Worm (Caenorhabditis elegans) whole organism, L1 larva: ENCODE measurements around the gene golg-2.

Experiments
- C16A3.4 ChIP-seq: fragments of 150-350 bp; optimal IDR thresholded peaks from 2 replicates; lab custom pipeline; 2014; ENCODE audit warnings: missing biosample characterization, missing genetic modification characterization
- alr-1 ChIP-seq: fragments of 200-800 bp; sonication (Bioruptor generic); optimal IDR thresholded peaks from 2 replicates; lab custom pipeline; 2018; ENCODE audit warnings: borderline replicate concordance, mild to moderate bottlenecking, missing genetic modification characterization, missing compliant biosample characterization
- aly-2 ChIP-seq: fragments of 150-350 bp; optimal IDR thresholded peaks from 2 replicates; lab custom pipeline; 2014; ENCODE audit warnings: missing biosample characterization, missing genetic modification characterization
- ama-1 ChIP-seq: fragments of 150-350 bp; optimal IDR thresholded peaks from 2 replicates; lab custom pipeline; 2014
- ceh-8 ChIP-seq: fragments of 200-800 bp; sonication (Bioruptor generic); optimal IDR thresholded peaks from 2 replicates; lab custom pipeline; 2018; ENCODE audit warnings: mild to moderate bottlenecking, missing genetic modification characterization, moderate library complexity, missing compliant biosample characterization
- ceh-82 ChIP-seq, 3 experiments: fragments of 150-350 bp in 1 of 3; sonication (generic microtip) in 2 of 3; optimal IDR thresholded peaks; 2 replicates each; lab custom pipeline; 2014 to 2017; ENCODE audit warnings: missing biosample characterization in 3 of 3, missing genetic modification characterization in 3 of 3
- ceh-88 ChIP-seq: fragments of 200-800 bp; sonication (Bioruptor generic); IDR thresholded peaks from 2 replicates; pipeline ENCODE4 v1.3.6; 2022; ENCODE audit warnings: missing genetic modification characterization, missing compliant biosample characterization
- ceh-90 ChIP-seq: sonication (generic microtip); optimal IDR thresholded peaks from 2 replicates; lab custom pipeline; 2016; ENCODE audit warnings: missing genetic modification characterization, missing compliant biosample characterization
- ces-1 ChIP-seq: fragments of 150-350 bp; optimal IDR thresholded peaks from 2 replicates; lab custom pipeline; 2014; ENCODE audit warnings: missing biosample characterization, missing genetic modification reagents, missing genetic modification characterization
- dpl-1 ChIP-seq, 3 experiments: fragments of 150-350 bp in 2 of 3; sonication (generic microtip) in 1 of 3; optimal IDR thresholded peaks; 2 replicates each; lab custom pipeline; 2014 to 2017; ENCODE audit warnings: missing biosample characterization in 3 of 3, missing genetic modification characterization in 3 of 3, missing genetic modification reagents in 3 of 3
- dsc-1 ChIP-seq: sonication (generic microtip); optimal IDR thresholded peaks from 2 replicates; lab custom pipeline; 2016; ENCODE audit warnings: mild to moderate bottlenecking, missing genetic modification characterization, missing compliant biosample characterization
- efl-1 ChIP-seq, 4 experiments: fragments of 150-350 bp; optimal IDR thresholded peaks in 3 of 4; peaks in 1 of 4; 1 replicate in 1 of 4; 2 replicates in 3 of 4; lab custom pipeline; 2014; ENCODE audit warnings: missing biosample characterization in 2 of 4, missing genetic modification characterization in 2 of 4, missing genetic modification reagents in 2 of 4
- egl-27 ChIP-seq, 2 experiments: fragments of 150-350 bp in 1 of 2; sonication (generic microtip); optimal IDR thresholded peaks; 3 replicates each; lab custom pipeline; 2017 to 2018; ENCODE audit warnings: missing biosample characterization in 2 of 2, missing genetic modification characterization in 2 of 2, missing genetic modification reagents in 2 of 2
- elt-3 ChIP-seq, 6 experiments: fragments of 150-350 bp in 1 of 6; sonication (generic microtip); optimal IDR thresholded peaks; 2 replicates each; lab custom pipeline; 2017 to 2018; ENCODE audit warnings: missing biosample characterization in 6 of 6, missing genetic modification characterization in 6 of 6, inconsistent platforms in 1 of 6
- fkh-4 ChIP-seq: sonication (generic microtip); optimal IDR thresholded peaks from 2 replicates; lab custom pipeline; 2016; ENCODE audit warnings: missing compliant biosample characterization, missing genetic modification characterization, borderline replicate concordance
- fkh-8 ChIP-seq: sonication (generic microtip); optimal IDR thresholded peaks from 2 replicates; lab custom pipeline; 2016; ENCODE audit warnings: mild to moderate bottlenecking, missing genetic modification characterization, missing compliant biosample characterization
- hlh-17 ChIP-seq: fragments of 200-800 bp; sonication (Bioruptor generic); optimal IDR thresholded peaks from 2 replicates; lab custom pipeline; 2018; ENCODE audit warnings: missing genetic modification characterization, mild to moderate bottlenecking, missing compliant biosample characterization, moderate library complexity, borderline replicate concordance
- isw-1 ChIP-seq: fragments of 200-800 bp; sonication (Bioruptor generic); IDR thresholded peaks from 2 replicates; pipeline ENCODE4 v1.3.6; 2022; ENCODE audit warnings: missing genetic modification characterization, missing compliant biosample characterization
- lin-13 ChIP-seq: fragments of 150-350 bp; optimal IDR thresholded peaks from 2 replicates; lab custom pipeline; 2014; ENCODE audit warnings: missing biosample characterization, missing genetic modification reagents, missing genetic modification characterization
- lin-14 ChIP-seq: fragments of 200-800 bp; sonication (Bioruptor generic); optimal IDR thresholded peaks from 2 replicates; lab custom pipeline; 2018; ENCODE audit warnings: mild to moderate bottlenecking, missing genetic modification characterization, moderate library complexity, missing compliant biosample characterization
- lir-3 ChIP-seq: sonication (generic microtip); optimal IDR thresholded peaks from 2 replicates; lab custom pipeline; 2016; ENCODE audit warnings: mild to moderate bottlenecking, missing genetic modification characterization, moderate library complexity, missing compliant biosample characterization; ENCODE audit not compliant: poor library complexity
- lsy-2 ChIP-seq, 2 experiments: fragments of 150-350 bp; optimal IDR thresholded peaks; 2 replicates each; lab custom pipeline; 2014; ENCODE audit warnings: missing biosample characterization in 2 of 2, missing genetic modification characterization in 2 of 2
- mab-9 ChIP-seq: fragments of 200-800 bp; sonication (Bioruptor generic); IDR thresholded peaks from 2 replicates; pipeline ENCODE4 v1.3.6; 2022; ENCODE audit warnings: missing genetic modification reagents, missing genetic modification characterization, missing compliant biosample characterization
- mdl-1 ChIP-seq, 2 experiments: fragments of 150-350 bp; optimal IDR thresholded peaks; 2 replicates each; lab custom pipeline; 2014 to 2017; ENCODE audit warnings: missing biosample characterization in 2 of 2, missing genetic modification characterization in 2 of 2, inconsistent platforms in 1 of 2
- mef-2 ChIP-seq: fragments of 150-350 bp; optimal IDR thresholded peaks from 2 replicates; lab custom pipeline; 2014; ENCODE audit warnings: missing biosample characterization, missing genetic modification characterization
- nhr-12 ChIP-seq: sonication (generic microtip); optimal IDR thresholded peaks from 2 replicates; lab custom pipeline; 2017; ENCODE audit warnings: missing biosample characterization, missing genetic modification characterization
- nhr-19 ChIP-seq: fragments of 200-800 bp; sonication (Bioruptor generic); conservative IDR thresholded peaks from 2 replicates; pipeline ENCODE4 v1.3.6; 2022; ENCODE audit warnings: missing genetic modification characterization, missing compliant biosample characterization
- nhr-20 ChIP-seq: sonication (generic microtip); optimal IDR thresholded peaks from 2 replicates; lab custom pipeline; 2016; ENCODE audit warnings: mild to moderate bottlenecking, missing genetic modification characterization, missing compliant biosample characterization
- nhr-47 ChIP-seq: sonication (generic microtip); optimal IDR thresholded peaks from 2 replicates; lab custom pipeline; 2016; ENCODE audit warnings: mild to moderate bottlenecking, missing genetic modification characterization, moderate library complexity, missing compliant biosample characterization
- nhr-71 ChIP-seq: sonication (generic microtip); optimal IDR thresholded peaks from 2 replicates; lab custom pipeline; 2016; ENCODE audit warnings: mild to moderate bottlenecking, missing genetic modification characterization, moderate library complexity, missing compliant biosample characterization
- nhr-76 ChIP-seq: sonication (generic microtip); optimal IDR thresholded peaks from 2 replicates; lab custom pipeline; 2017; ENCODE audit warnings: missing biosample characterization, missing genetic modification characterization
- nhr-77 ChIP-seq: fragments of 150-350 bp; optimal IDR thresholded peaks from 2 replicates; lab custom pipeline; 2014; ENCODE audit warnings: missing biosample characterization, missing genetic modification characterization
- nhr-85 ChIP-seq: sonication (generic microtip); peaks from one replicate; lab custom pipeline; 2016; ENCODE audit warnings: missing genetic modification characterization, inconsistent platforms, missing compliant biosample characterization
- nhr-90 ChIP-seq: sonication (generic microtip); optimal IDR thresholded peaks from 2 replicates; lab custom pipeline; 2016; ENCODE audit warnings: mild to moderate bottlenecking, missing genetic modification characterization, missing compliant biosample characterization; ENCODE audit not compliant: poor library complexity
- snpc-4 ChIP-seq: fragments of 150-350 bp; optimal IDR thresholded peaks from 2 replicates; lab custom pipeline; 2014; ENCODE audit warnings: missing biosample characterization, missing genetic modification characterization
- snu-23 ChIP-seq: sonication (generic microtip); optimal IDR thresholded peaks from 2 replicates; lab custom pipeline; 2016; ENCODE audit warnings: missing genetic modification characterization, missing compliant biosample characterization
- sup-37 ChIP-seq: fragments of 200-800 bp; sonication (Bioruptor generic); optimal IDR thresholded peaks from 2 replicates; lab custom pipeline; 2018; ENCODE audit warnings: mild to moderate bottlenecking, missing genetic modification characterization, missing compliant biosample characterization
- swsn-7 ChIP-seq: sonication (generic microtip); optimal IDR thresholded peaks from 2 replicates; lab custom pipeline; 2016; ENCODE audit warnings: missing genetic modification characterization, missing compliant biosample characterization
- tbx-2 ChIP-seq: sonication (generic microtip); optimal IDR thresholded peaks from 2 replicates; lab custom pipeline; 2016; ENCODE audit warnings: missing genetic modification characterization, missing compliant biosample characterization
- tlp-1 ChIP-seq: fragments of 150-350 bp; optimal IDR thresholded peaks from 2 replicates; lab custom pipeline; 2014; ENCODE audit warnings: missing biosample characterization, missing genetic modification characterization
- unc-86 ChIP-seq: sonication (generic microtip); optimal IDR thresholded peaks from 2 replicates; lab custom pipeline; 2016; ENCODE audit warnings: missing genetic modification characterization, missing compliant biosample characterization
- vab-15 ChIP-seq: sonication (generic microtip); optimal IDR thresholded peaks from 2 replicates; lab custom pipeline; 2017; ENCODE audit warnings: missing genotype, mild to moderate bottlenecking, missing genetic modification characterization, missing compliant biosample characterization
- xbp-1 ChIP-seq: sonication (generic microtip); optimal IDR thresholded peaks from 2 replicates; lab custom pipeline; 2016; ENCODE audit warnings: missing genetic modification characterization, missing compliant biosample characterization
- zip-4 ChIP-seq: fragments of 200-800 bp; sonication (Bioruptor generic); optimal IDR thresholded peaks from 2 replicates; lab custom pipeline; 2018; ENCODE audit warnings: mild to moderate bottlenecking, missing genetic modification characterization, moderate library complexity, missing compliant biosample characterization

Gene golg-2

DNA sequence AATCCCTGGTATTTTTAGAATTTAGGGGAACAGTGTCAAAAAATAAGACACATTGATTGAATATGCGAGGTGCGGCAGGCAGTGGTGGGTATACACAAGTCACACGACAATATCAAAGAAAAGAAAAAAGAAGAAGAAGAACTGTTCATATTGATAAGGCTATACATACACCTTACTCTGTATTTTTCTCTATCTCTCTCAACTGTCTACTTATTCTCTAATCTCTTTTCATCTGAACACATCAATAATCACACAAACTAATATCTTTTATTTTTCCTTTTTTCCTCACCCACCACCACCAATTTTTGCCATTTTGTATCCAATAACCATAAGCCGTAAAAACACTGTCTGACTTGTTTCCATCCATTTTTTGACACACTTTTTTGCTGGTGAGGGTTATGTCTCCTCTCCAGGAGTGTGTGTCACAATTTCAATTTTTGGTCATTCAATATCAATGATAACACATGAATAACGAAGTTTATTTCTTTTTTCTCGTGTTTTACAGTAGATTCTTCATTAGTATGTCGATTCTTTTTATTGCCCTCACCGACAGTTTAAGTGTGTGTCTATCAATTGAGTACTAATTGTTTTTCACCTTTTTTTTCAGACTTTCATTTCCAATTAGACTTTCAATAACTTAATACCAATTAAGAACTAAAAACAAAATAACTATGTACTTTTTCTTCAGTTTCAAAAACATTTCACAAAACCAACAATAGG is 20.3 kb downstream of the golg-2 start (continued):
- peak; percentile 89 for TF ChIP-seq nhr-85 (tag; lab: Kevin White, UChicago)
- TF ChIP-seq snu-23, result peak; percentile 53
- TF ChIP-seq nhr-71 (tag; lab: Kevin White, UChicago), result peak; percentile 54
- TF ChIP-seq ces-1, result no peak
- TF ChIP-seq nhr-20 (tag; lab: Kevin White, UChicago), result peak; percentile 57
- peak; percentile 24 for TF ChIP-seq nhr-90 (tag; lab: Kevin White, UChicago)
- no peak for TF ChIP-seq lir-3 (tag; lab: Kevin White, UChicago)
- TF ChIP-seq mef-2 (tag; lab: Kevin White, UChicago), result no peak
- TF ChIP-seq tlp-1 (tag; lab: Kevin White, UChicago), result no peak
- TF ChIP-seq dpl-1 (GFP tag; optimal IDR thresholded peaks at IDR 0.05; lab: Kevin White, UChicago), result peak in 1 of 3 experiments; percentile 15
- TF ChIP-seq egl-27 (tag; optimal IDR thresholded peaks at IDR 0.05; lab: Kevin White, UChicago), result no peak

DNA sequence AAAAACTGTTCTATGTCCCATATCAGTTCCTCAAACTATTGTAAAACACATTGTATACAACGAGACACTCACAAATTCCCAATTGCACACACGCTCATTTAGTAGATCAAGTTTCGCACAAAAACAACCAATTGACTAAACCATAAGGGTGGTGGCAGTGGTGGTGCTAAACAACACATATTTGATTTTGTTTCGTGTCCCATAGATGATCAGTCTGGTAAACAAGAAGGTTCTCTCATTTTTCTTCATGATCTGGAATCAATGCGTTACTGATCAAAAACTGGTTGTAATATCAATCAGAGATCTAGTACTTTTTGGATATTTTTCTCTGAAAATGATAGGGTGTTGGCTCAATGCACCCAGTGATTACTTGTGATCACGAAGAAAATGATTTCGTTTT is 21.3 kb downstream of the golg-2 start:
- TF ChIP-seq vab-15, result no peak
- no peak for TF ChIP-seq efl-1 (optimal IDR thresholded peaks at IDR 0.05; lab: Kevin White, UChicago)
- TF ChIP-seq efl-1 (GFP tag; optimal IDR thresholded peaks at IDR 0.05 in 1 of 2; lab: Kevin White, UChicago), result peak in 1 of 2 experiments; percentile 88

DNA sequence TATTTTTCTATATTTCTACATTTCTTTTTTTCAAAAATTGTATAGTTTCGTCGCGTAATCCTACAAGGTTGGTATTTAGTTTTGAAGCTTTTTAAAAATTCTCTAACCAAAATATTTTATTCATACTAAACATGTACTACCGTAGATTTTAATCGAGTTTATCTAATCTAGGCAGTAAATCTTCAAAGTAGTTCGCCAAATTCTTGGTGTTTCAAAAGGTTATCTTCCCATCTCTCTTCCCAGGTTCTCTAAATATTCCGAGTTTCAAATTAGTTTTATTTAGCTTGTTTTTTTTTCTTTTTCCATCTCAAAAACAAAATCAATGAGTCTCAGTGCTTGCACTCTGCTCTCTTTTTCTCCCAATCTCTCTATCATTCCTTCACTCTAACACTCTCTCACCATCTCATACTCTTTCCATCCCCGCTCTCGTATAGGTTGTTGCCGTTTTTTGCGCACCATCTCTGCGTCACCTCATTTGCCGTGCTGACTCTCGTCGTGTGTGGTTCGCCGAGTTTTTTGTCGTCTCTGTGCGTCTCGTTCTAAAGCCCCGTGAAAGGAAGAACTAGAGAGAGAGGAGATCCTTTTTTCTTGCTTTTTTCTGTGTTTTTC is 22.8 kb downstream of the golg-2 start:
- TF ChIP-seq nhr-76, result no peak
- peak; percentile 19 for TF ChIP-seq ama-1
- no peak for TF ChIP-seq aly-2 (tag; lab: Kevin White, UChicago)
- no peak for TF ChIP-seq alr-1 (tag; lab: Kevin White, UChicago)
- TF ChIP-seq swsn-7 (tag; lab: Kevin White, UChicago), result peak; percentile 69
- peak in 2 of 6 experiments; percentile 9 to 53 for TF ChIP-seq elt-3 (tag; optimal IDR thresholded peaks at IDR 0.05; lab: Kevin White, UChicago)
- TF ChIP-seq nhr-19 (GFP tag; lab: Robert Waterston, UW), result peak; percentile 40
- peak; percentile 81 for TF ChIP-seq nhr-71 (tag; lab: Kevin White, UChicago)
- peak; percentile 15 for TF ChIP-seq lin-13 (GFP tag; lab: Kevin White, UChicago)
- TF ChIP-seq nhr-90 (tag; lab: Kevin White, UChicago), result peak; percentile 35
- peak; percentile 83 for TF ChIP-seq snu-23
- TF ChIP-seq nhr-77 (tag; lab: Kevin White, UChicago), result peak; percentile 16
- peak; percentile 67 for TF ChIP-seq tbx-2
- no peak for TF ChIP-seq nhr-12 (tag; lab: Kevin White, UChicago)
- peak; percentile 69 for TF ChIP-seq fkh-8 (tag; lab: Kevin White, UChicago)
- peak; percentile 38 for TF ChIP-seq xbp-1
- no peak for TF ChIP-seq fkh-4 (tag; lab: Kevin White, UChicago)
- TF ChIP-seq mab-9 (GFP tag; lab: Robert Waterston, UW), result peak; percentile 18; the same call in 1 of the 2 replicates
- peak in 1 of 2 experiments; percentile 56 for TF ChIP-seq mdl-1 (tag; optimal IDR thresholded peaks at IDR 0.05; lab: Kevin White, UChicago)
- TF ChIP-seq isw-1 (GFP tag; lab: Robert Waterston, UW), result peak; percentile 61
- peak; percentile 26 for TF ChIP-seq lir-3 (tag; lab: Kevin White, UChicago)
- peak; percentile 22 to 48 (median 45) for TF ChIP-seq dpl-1 (GFP tag; optimal IDR thresholded peaks at IDR 0.05; lab: Kevin White, UChicago)
- TF ChIP-seq unc-86, result peak; percentile 75
- peak; percentile 58 for TF ChIP-seq nhr-20 (tag; lab: Kevin White, UChicago)
- TF ChIP-seq vab-15, result no peak
- TF ChIP-seq egl-27 (tag; optimal IDR thresholded peaks at IDR 0.05; lab: Kevin White, UChicago), result no peak
- TF ChIP-seq C16A3.4 (tag; lab: Kevin White, UChicago), result peak; percentile 11
- TF ChIP-seq lin-14 (GFP tag; lab: Kevin White, UChicago), result peak; percentile 93
- TF ChIP-seq snpc-4 (tag; lab: Kevin White, UChicago), result peak; percentile 48
- peak; percentile 67 to 76 for TF ChIP-seq lsy-2 (tag; optimal IDR thresholded peaks at IDR 0.05; lab: Kevin White, UChicago)
- peak; percentile 20 for TF ChIP-seq ceh-8
- TF ChIP-seq ceh-82 (tag; optimal IDR thresholded peaks at IDR 0.05; lab: Kevin White, UChicago), result peak; percentile 51 to 68 (median 61)
- no peak for TF ChIP-seq ceh-90 (tag; lab: Kevin White, UChicago)
- TF ChIP-seq zip-4 (GFP tag; lab: Kevin White, UChicago), result no peak
- TF ChIP-seq hlh-17 (GFP tag; lab: Kevin White, UChicago), result no peak
- TF ChIP-seq dsc-1 (tag; lab: Kevin White, UChicago), result peak; percentile 35
- TF ChIP-seq sup-37 (GFP tag; lab: Kevin White, UChicago), result no peak
- peak; percentile 67 for TF ChIP-seq nhr-47
- no peak for TF ChIP-seq ceh-88 (GFP tag; lab: Robert Waterston, UW)
